Fruit fly (Drosophila melanogaster) Kc167 (cell line): ENCODE data around the gene CG14105.

Source experiments
- Myc ChIP-seq: fragments of >200 bp; optimal IDR thresholded peaks from 2 replicates; lab custom pipeline; 2017; ENCODE audit warnings: missing external identifiers
- Sin3A ChIP-seq: fragments of >200 bp; optimal IDR thresholded peaks from 2 replicates; lab custom pipeline; 2018; ENCODE audit warnings: missing external identifiers
- h ChIP-seq: fragments of >200 bp; optimal IDR thresholded peaks from 3 replicates; lab custom pipeline; 2018; ENCODE audit warnings: missing external identifiers
- insv ChIP-seq: fragments of >200 bp; optimal IDR thresholded peaks from 3 replicates; lab custom pipeline; 2018; ENCODE audit warnings: missing external identifiers
- psq ChIP-seq: fragments of >200 bp; optimal IDR thresholded peaks from 2 replicates; lab custom pipeline; 2017; ENCODE audit warnings: missing external identifiers
- ttk ChIP-seq: sonication (Bioruptor generic); optimal IDR thresholded peaks from 2 replicates; lab custom pipeline; 2017; ENCODE audit warnings: missing external identifiers

Gene CG14105

dm6 chr3L:13403141-13403867 is 23.2 kb downstream of the CG14105 start:
- TF ChIP-seq insv (no peak), h (lab: Kevin White, UChicago) (no peak), psq (lab: Kevin White, UChicago) (no peak)

dm6 chr3L:13400872-13401418 is 25.5 kb downstream of the CG14105 start, which contains the start of gene sens:
sens (minus strand) TSS chr3L:13401125.
- TF ChIP-seq ttk (lab: Kevin White, UChicago), result no peak
- TF ChIP-seq Myc (lab: Kevin White, UChicago), result no peak
- no peak for TF ChIP-seq Sin3A (lab: Kevin White, UChicago)
- no peak for TF ChIP-seq psq (lab: Kevin White, UChicago)

dm6 chr3L:13397656-13398055 is 28.8 kb downstream of the CG14105 start:
- TF ChIP-seq Sin3A (lab: Kevin White, UChicago), result no peak
- TF ChIP-seq psq (lab: Kevin White, UChicago), result no peak
- TF ChIP-seq insv, result no peak
- TF ChIP-seq h (lab: Kevin White, UChicago), result no peak
- no peak for TF ChIP-seq ttk (lab: Kevin White, UChicago)
- TF ChIP-seq Myc (lab: Kevin White, UChicago), result no peak

dm6 chr3L:13393538-13393937 is 32.9 kb downstream of the CG14105 start:
- TF ChIP-seq h (lab: Kevin White, UChicago), result no peak
- TF ChIP-seq ttk (lab: Kevin White, UChicago), result no peak
- no peak for TF ChIP-seq Myc (lab: Kevin White, UChicago)
- no peak for TF ChIP-seq psq (lab: Kevin White, UChicago)
- no peak for TF ChIP-seq Sin3A (lab: Kevin White, UChicago)
- TF ChIP-seq insv, result no peak

dm6 chr3L:13389834-13390233 is 36.6 kb downstream of the CG14105 start, which contains the start of gene Poc1:
Poc1 (minus strand) TSS chr3L:13390006.
- TF ChIP-seq ttk (lab: Kevin White, UChicago) (no peak), insv (no peak), psq (lab: Kevin White, UChicago) (no peak), Sin3A (lab: Kevin White, UChicago) (no peak), Myc (lab: Kevin White, UChicago) (no peak), h (lab: Kevin White, UChicago) (no peak)

dm6 chr3L:13387608-13388007 is 38.9 kb downstream of the CG14105 start, which contains the start of gene CG10171:
CG10171 (minus strand) TSS chr3L:13387907.
- no peak for TF ChIP-seq h (lab: Kevin White, UChicago)
- TF ChIP-seq insv, result no peak
- no peak for TF ChIP-seq Sin3A (lab: Kevin White, UChicago)
- no peak for TF ChIP-seq Myc (lab: Kevin White, UChicago)
- TF ChIP-seq psq (lab: Kevin White, UChicago), result no peak
- TF ChIP-seq ttk (lab: Kevin White, UChicago), result no peak

dm6 chr3L:13384489-13384888 is 42.0 kb downstream of the CG14105 start, which contains the start of gene CG14110:
CG14110 (plus strand) TSS chr3L:13384789.
- TF ChIP-seq Myc (lab: Kevin White, UChicago), result no peak
- TF ChIP-seq psq (lab: Kevin White, UChicago), result no peak
- no peak for TF ChIP-seq insv
- TF ChIP-seq Sin3A (lab: Kevin White, UChicago), result no peak
- no peak for TF ChIP-seq h (lab: Kevin White, UChicago)

- no peak for TF ChIP-seq ttk (lab: Kevin White, UChicago)
- no peak for TF ChIP-seq psq (lab: Kevin White, UChicago)
These were observed 44.2 kb downstream of the CG14105 start, which contains the start of gene ImpL1 for dm6 chr3L:13382061-13382815. ImpL1 (plus strand) TSS chr3L:13382765.

dm6 chr3L:13381160-13381559 is 45.3 kb downstream of the CG14105 start, which contains the start of gene CG14107:
CG14107 (minus strand) TSS chr3L:13381346.
- TF ChIP-seq psq (lab: Kevin White, UChicago), result no peak
- no peak for TF ChIP-seq Myc (lab: Kevin White, UChicago)
- no peak for TF ChIP-seq h (lab: Kevin White, UChicago)
- no peak for TF ChIP-seq insv

dm6 chr3L:13378202-13378601 is 48.3 kb downstream of the CG14105 start, which contains the start of gene SNCF:
SNCF (plus strand) TSS chr3L:13378583.
- no peak for TF ChIP-seq ttk (lab: Kevin White, UChicago)
- TF ChIP-seq h (lab: Kevin White, UChicago), result no peak
- no peak for TF ChIP-seq Sin3A (lab: Kevin White, UChicago)
- TF ChIP-seq Myc (lab: Kevin White, UChicago), result no peak
- no peak for TF ChIP-seq insv
- TF ChIP-seq psq (lab: Kevin White, UChicago), result no peak

dm6 chr3L:13377657-13378056 is 48.8 kb downstream of the CG14105 start, which contains the start of gene CG14111:
CG14111 (plus strand) TSS chr3L:13377957.
- no peak for TF ChIP-seq insv
- no peak for TF ChIP-seq Myc (lab: Kevin White, UChicago)
- TF ChIP-seq ttk (lab: Kevin White, UChicago), result no peak
